Worm (Caenorhabditis elegans): Measurements from ENCODE around the gene npr-6.

npr-6 gene

DNA sequence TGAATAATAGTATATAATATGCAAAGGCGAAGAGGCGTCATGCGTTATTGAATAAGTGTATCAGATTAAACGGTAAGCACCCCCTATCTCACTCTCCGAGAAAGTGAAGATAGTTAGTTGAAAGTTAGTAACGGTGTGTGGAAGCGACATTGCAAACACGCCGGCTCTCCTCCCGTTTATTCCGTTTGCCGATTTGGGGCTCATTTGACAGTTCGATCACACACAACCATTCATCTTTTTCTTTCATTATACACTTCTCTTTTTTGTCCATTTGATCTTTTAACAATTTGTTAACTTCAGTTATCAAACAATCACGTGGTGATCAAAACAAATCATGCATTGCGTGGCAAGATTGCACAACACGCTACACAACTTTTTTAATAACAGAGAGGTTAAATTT, 6.2 kb downstream of the npr-6 start, which contains the start of gene slc-9B.1:
TSS of gene slc-9B.1 (plus strand) at position 301 of the 400 bp plus-strand sequence.
- TF ChIP-seq chd-7 (tag; optimal IDR thresholded peaks at IDR 0.05) (no peak), ets-4 (GFP tag; optimal IDR thresholded peaks at IDR 0.05) (no peak), snpc-4 (GFP tag; optimal IDR thresholded peaks at IDR 0.05) (no peak), snpc-4 (tag; optimal IDR thresholded peaks at IDR 0.05) (no peak), ztf-3 (GFP tag; optimal IDR thresholded peaks at IDR 0.05) (no peak), ceh-79 (tag; optimal IDR thresholded peaks at IDR 0.05) (no peak), mel-28 (tag; optimal IDR thresholded peaks at IDR 0.05; ENCODE audit: borderline replicate concordance) (no peak), K12H6.12 (tag; optimal IDR thresholded peaks at IDR 0.05) (no peak), rpc-1 (optimal IDR thresholded peaks at IDR 0.05) (no peak), rpc-1 (tag; optimal IDR thresholded peaks at IDR 0.05) (no peak), nhr-179 (tag; optimal IDR thresholded peaks at IDR 0.05) (no peak), dpff-1 (tag; optimal IDR thresholded peaks at IDR 0.05) (no peak), pha-4 (tag; optimal IDR thresholded peaks at IDR 0.05) (no peak), rec-8 (tag; optimal IDR thresholded peaks at IDR 0.05) (no peak), F33H1.4 (GFP tag; IDR thresholded peaks at IDR 0.05) (no peak), ceh-27 (GFP tag; optimal IDR thresholded peaks at IDR 0.05) (no peak), F22D6.2 (tag; optimal IDR thresholded peaks at IDR 0.05) (no peak), lin-35 (GFP tag; optimal IDR thresholded peaks at IDR 0.05) (no peak), Y95B8A.8 (GFP tag; IDR thresholded peaks at IDR 0.05) (no peak), ztf-25 (GFP tag; IDR thresholded peaks at IDR 0.05) (no peak), ama-1 (optimal IDR thresholded peaks at IDR 0.05) (no peak), ama-1 (GFP tag; optimal IDR thresholded peaks at IDR 0.05) (no peak), hrde-1 (tag; optimal IDR thresholded peaks at IDR 0.05; ENCODE audit: borderline replicate concordance) (no peak)

DNA sequence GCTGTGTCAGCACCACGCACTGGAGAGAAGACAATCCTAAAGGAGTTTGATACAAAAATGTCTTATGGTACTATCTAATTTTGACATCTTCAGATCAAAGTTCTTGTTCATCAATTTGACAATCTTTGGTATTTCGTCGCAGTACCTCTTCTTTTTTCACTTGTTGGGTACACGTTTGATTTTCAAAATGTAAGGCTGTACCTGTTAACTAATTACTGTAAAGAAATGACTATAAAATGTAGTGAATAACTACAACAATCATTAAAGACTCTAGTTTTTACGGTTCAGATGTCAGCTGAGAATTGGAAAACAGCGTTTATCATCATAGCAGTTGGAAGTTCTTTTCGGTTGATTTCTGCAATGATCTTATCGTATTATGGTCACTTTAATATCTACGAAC, 8.4 kb downstream of the npr-6 start:
- TF ChIP-seq bed-2 (GFP tag; IDR thresholded peaks at IDR 0.05) (no peak), F33H1.4 (GFP tag; IDR thresholded peaks at IDR 0.05) (no peak), nfya-2 (GFP tag; IDR thresholded peaks at IDR 0.05) (no peak), T07F8.4 (tag; optimal IDR thresholded peaks at IDR 0.05) (no peak), egl-18 (GFP tag; IDR thresholded peaks at IDR 0.05) (no peak), hlh-26 (GFP tag; conservative IDR thresholded peaks at IDR 0.05) (no peak), let-607 (tag; optimal IDR thresholded peaks at IDR 0.05) (no peak), nfya-1 (tag; optimal IDR thresholded peaks at IDR 0.05; ENCODE audit: borderline replicate concordance, insufficient read depth) (no peak), hlh-12 (tag; optimal IDR thresholded peaks at IDR 0.05) (no peak), Y56A3A.18 (GFP tag; IDR thresholded peaks at IDR 0.05) (no peak), F52B5.7 (tag; optimal IDR thresholded peaks at IDR 0.05) (no peak), F49E8.2 (tag; optimal IDR thresholded peaks at IDR 0.05; ENCODE audit: insufficient read depth) (no peak), akir-1 (GFP tag; optimal IDR thresholded peaks at IDR 0.05) (no peak), aptf-3 (GFP tag; IDR thresholded peaks at IDR 0.05) (no peak), rpc-1 (optimal IDR thresholded peaks at IDR 0.05) (no peak), rpc-1 (tag; optimal IDR thresholded peaks at IDR 0.05) (no peak), mel-28 (tag; optimal IDR thresholded peaks at IDR 0.05; ENCODE audit: borderline replicate concordance) (no peak), ets-4 (GFP tag; optimal IDR thresholded peaks at IDR 0.05) (no peak), hrde-1 (tag; optimal IDR thresholded peaks at IDR 0.05; ENCODE audit: borderline replicate concordance) (no peak), atf-7 (tag; optimal IDR thresholded peaks at IDR 0.05) (no peak), nhr-120 (GFP tag; IDR thresholded peaks at IDR 0.05) (no peak)

Measured in whole organism, young adult.